Fruit fly (Drosophila melanogaster) whole organism: ENCODE measurements around the gene Ugt37A2.

Experiments used
- CG8478 ChIP-seq: fragments of >200 bp; optimal IDR thresholded peaks from 2 replicates; lab custom pipeline; 2018; ENCODE audit warnings: inconsistent platforms
- EcR ChIP-seq, 2 experiments: fragments of >200 bp; optimal IDR thresholded peaks; 2 replicates each; lab custom pipeline; 2017; ENCODE audit warnings: missing biosample characterization in 2 of 2, missing genetic modification characterization in 2 of 2, missing genetic modification reagents in 2 of 2
- psq ChIP-seq: fragments of >200 bp; optimal IDR thresholded peaks from 2 replicates; lab custom pipeline; 2017

dm6 chr3R:12697022-12697421, 42.4 kb upstream of the Ugt37A2 start, which contains the start of gene Past1:
- TF ChIP-seq psq (no peak), EcR (GFP tag; optimal IDR thresholded peaks at IDR 0.05; lab: Kevin White, UChicago) (no peak), CG8478 (lab: Kevin White, UChicago) (no peak)
